Worm (Caenorhabditis elegans): ENCODE results near the gene degt-1.

DNA sequence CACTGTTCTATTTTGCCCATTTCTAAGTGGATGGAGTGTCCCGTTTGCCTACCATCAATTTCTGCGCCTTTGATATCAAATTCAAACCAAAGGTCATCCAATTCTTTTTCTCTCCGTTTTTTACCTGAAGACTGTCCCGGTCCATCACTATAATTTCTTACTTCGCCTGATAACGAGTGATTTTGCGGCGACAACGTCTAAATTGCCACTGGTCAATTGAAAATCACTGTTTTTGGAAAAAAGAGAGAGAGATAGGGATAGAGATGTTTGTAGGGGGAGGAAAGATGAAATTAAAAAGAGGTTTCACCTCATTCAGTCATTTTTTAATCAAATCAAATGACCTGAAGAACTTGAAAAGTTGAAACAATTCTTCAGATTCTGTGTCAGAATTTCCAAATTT lies 31.4 kb downstream of the degt-1 start:
- TF ChIP-seq hlh-15 (tag; optimal IDR thresholded peaks at IDR 0.05) (no peak), hlh-6 (tag; optimal IDR thresholded peaks at IDR 0.05) (no peak)

All from whole organism, late embryonic.